Worm (Caenorhabditis elegans) whole organism, early embryonic: Measurements from ENCODE around the gene sdhb-1.

Source experiments
- B0310.2 ChIP-seq: sonication (generic microtip); optimal IDR thresholded peaks from 2 replicates; lab custom pipeline; 2016; ENCODE audit warnings: mild to moderate bottlenecking, missing genetic modification characterization, missing compliant biosample characterization
- ama-1 ChIP-seq: fragments of 150-350 bp; optimal IDR thresholded peaks from 2 replicates; lab custom pipeline; 2014
- ceh-36 ChIP-seq: sonication (generic microtip); optimal IDR thresholded peaks from 2 replicates; lab custom pipeline; 2016; ENCODE audit warnings: missing genetic modification characterization, inconsistent platforms, missing compliant biosample characterization
- flt-1 ChIP-seq: fragments of 200-800 bp; sonication (Bioruptor generic); IDR thresholded peaks from 2 replicates; pipeline ENCODE4 v1.3.6; 2022; ENCODE audit warnings: missing genetic modification characterization, missing compliant biosample characterization
- hnd-1 ChIP-seq: sonication (generic microtip); optimal IDR thresholded peaks from 2 replicates; lab custom pipeline; 2016; ENCODE audit warnings: missing genetic modification characterization, missing compliant biosample characterization
- pes-1 ChIP-seq: fragments of 200-800 bp; sonication (Bioruptor generic); IDR thresholded peaks from 2 replicates; pipeline ENCODE4 v1.3.6; 2022; ENCODE audit warnings: missing genetic modification reagents, missing genetic modification characterization, missing compliant biosample characterization
- tbx-37 ChIP-seq: fragments of 200-800 bp; sonication (Bioruptor generic); conservative IDR thresholded peaks from 2 replicates; pipeline ENCODE4 v1.3.6; 2022; ENCODE audit warnings: missing genetic modification reagents, missing genetic modification characterization, missing compliant biosample characterization

DNA sequence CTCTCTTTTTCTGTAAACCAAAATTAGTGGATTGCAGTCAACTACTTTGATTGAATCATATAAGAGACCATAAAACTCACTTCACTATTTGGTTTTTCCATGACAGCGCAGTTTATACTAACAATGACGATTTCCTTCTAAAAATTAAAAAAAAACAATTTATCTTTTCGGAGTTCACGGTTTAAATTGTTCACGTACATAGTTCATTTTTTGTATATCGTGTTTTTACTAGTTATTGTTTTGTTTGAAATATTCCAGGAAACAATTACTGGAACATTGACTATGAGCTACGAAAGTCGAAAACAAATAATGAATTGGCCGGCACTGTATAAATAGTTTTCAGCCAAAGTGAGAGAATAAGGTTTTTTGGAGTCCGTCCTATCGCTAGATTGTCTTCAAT is 40.2 kb upstream of the sdhb-1 start, which contains the start of gene lido-17:
- no peak for TF ChIP-seq B0310.2 (tag; lab: Kevin White, UChicago)
- TF ChIP-seq ama-1 (lab: Kevin White, UChicago), result no peak
- TF ChIP-seq flt-1 (GFP tag; lab: Robert Waterston, UW), result no peak
- no peak for TF ChIP-seq hnd-1 (tag; lab: Kevin White, UChicago)
- no peak for TF ChIP-seq ceh-36 (tag; lab: Kevin White, UChicago)
- TF ChIP-seq tbx-37 (GFP tag; lab: Robert Waterston, UW), result no peak
- no peak for TF ChIP-seq pes-1
